Worm (Caenorhabditis elegans): Measurements from ENCODE around the gene F44E5.15.
A peak's percentile ranks its signal among the peaks of the same experiment; 100 is the strongest.

The F44E5.15 gene

ce11 chrII:11749490-11750172 is 22.8 kb upstream of the F44E5.15 start (continued):
- TF ChIP-seq nfya-1 (tag; optimal IDR thresholded peaks at IDR 0.05; ENCODE audit: borderline replicate concordance, insufficient read depth) (no peak), dox-1 (GFP tag; IDR thresholded peaks at IDR 0.05) (peak; percentile 84), hlh-26 (GFP tag; conservative IDR thresholded peaks at IDR 0.05) (no peak), nhr-27 (tag; optimal IDR thresholded peaks at IDR 0.05) (no peak), atf-7 (tag; optimal IDR thresholded peaks at IDR 0.05) (peak; percentile 75), mcd-1 (GFP tag; IDR thresholded peaks at IDR 0.05) (peak; percentile 73), ztf-25 (GFP tag; IDR thresholded peaks at IDR 0.05) (no peak), ceh-91 (GFP tag; IDR thresholded peaks at IDR 0.05) (no peak), repo-1 (tag; optimal IDR thresholded peaks at IDR 0.05) (peak; percentile 70), bed-1 (GFP tag; IDR thresholded peaks at IDR 0.05) (no peak), unc-130 (GFP tag; optimal IDR thresholded peaks at IDR 0.05) (no peak), hlh-12 (tag; optimal IDR thresholded peaks at IDR 0.05) (no peak), nfyb-1 (GFP tag; IDR thresholded peaks at IDR 0.05) (peak; percentile 81; the same call in 1 of the 2 replicates), mxl-1 (tag; optimal IDR thresholded peaks at IDR 0.05) (no peak), fkh-3 (tag; optimal IDR thresholded peaks at IDR 0.05) (no peak), F33H1.4 (GFP tag; IDR thresholded peaks at IDR 0.05) (no peak), K11D2.4 (GFP tag; IDR thresholded peaks at IDR 0.05) (peak; percentile 73), mes-4 (tag; optimal IDR thresholded peaks at IDR 0.05) (no peak), ceh-100 (GFP tag; IDR thresholded peaks at IDR 0.05) (0 out of 2 replicates have a peak, but pooled peaks have one; percentile 24), athp-1 (tag; optimal IDR thresholded peaks at IDR 0.05) (peak; percentile 53), hmg-20 (GFP tag; IDR thresholded peaks at IDR 0.05) (no peak), let-526 (GFP tag; IDR thresholded peaks at IDR 0.05) (no peak), pbrm-1 (GFP tag; IDR thresholded peaks at IDR 0.05) (peak; percentile 63), him-1 (tag; optimal IDR thresholded peaks at IDR 0.05) (no peak), nhr-120 (GFP tag; IDR thresholded peaks at IDR 0.05) (no peak), ztf-26 (tag; optimal IDR thresholded peaks at IDR 0.05) (peak; percentile 2), Y79H2A.3 (GFP tag; conservative IDR thresholded peaks at IDR 0.05) (no peak), unc-62 (GFP tag; optimal IDR thresholded peaks at IDR 0.05) (no peak), ztf-3 (GFP tag; optimal IDR thresholded peaks at IDR 0.05) (no peak), F57C9.4 (tag; optimal IDR thresholded peaks at IDR 0.05) (no peak), nhr-80 (tag; optimal IDR thresholded peaks at IDR 0.05) (peak; percentile 83), ztf-28 (GFP tag; IDR thresholded peaks at IDR 0.05) (no peak), attf-5 (GFP tag; optimal IDR thresholded peaks at IDR 0.05) (peak; percentile 89), nfya-2 (GFP tag; IDR thresholded peaks at IDR 0.05) (no peak), cebp-2 (GFP tag; IDR thresholded peaks at IDR 0.05) (no peak), madf-6 (GFP tag; IDR thresholded peaks at IDR 0.05) (no peak), F23B12.7 (tag; optimal IDR thresholded peaks at IDR 0.05; ENCODE audit: insufficient read depth) (no peak), lag-1 (GFP tag; IDR thresholded peaks at IDR 0.05) (no peak), let-607 (tag; optimal IDR thresholded peaks at IDR 0.05) (peak; percentile 66 to 77), B0336.3 (GFP tag; IDR thresholded peaks at IDR 0.05) (peak; percentile 91), ZK185.1 (tag; optimal IDR thresholded peaks at IDR 0.05; ENCODE audit: poor library complexity, severe bottlenecking) (peak; percentile 40), lir-1 (GFP tag; conservative IDR thresholded peaks at IDR 0.05) (peak; percentile 66), gei-17 (GFP tag; optimal IDR thresholded peaks at IDR 0.05) (peak; percentile 65), hsf-1 (GFP tag; IDR thresholded peaks at IDR 0.05) (no peak), somi-1 (GFP tag; optimal IDR thresholded peaks at IDR 0.05) (peak; percentile 17), rcor-1 (GFP tag; IDR thresholded peaks at IDR 0.05) (0 out of 2 replicates have a peak, but pooled peaks have one; percentile 8), mel-28 (tag; optimal IDR thresholded peaks at IDR 0.05; ENCODE audit: borderline replicate concordance) (no peak)
